Worm (Caenorhabditis elegans) whole organism, L2 larva: ENCODE measurements around the gene H35B03.2.

Experiments used
- alr-1 ChIP-seq: fragments of 150-350 bp; optimal IDR thresholded peaks from 2 replicates; lab custom pipeline; 2014; ENCODE audit warnings: missing biosample characterization, missing genetic modification characterization
- fos-1 ChIP-seq: fragments of 150-350 bp; optimal IDR thresholded peaks from 2 replicates; lab custom pipeline; 2014; ENCODE audit warnings: missing biosample characterization, missing genetic modification characterization
- nhr-11 ChIP-seq: fragments of 150-350 bp; optimal IDR thresholded peaks from 2 replicates; lab custom pipeline; 2014; ENCODE audit warnings: missing biosample characterization, missing genetic modification characterization
- nhr-77 ChIP-seq: fragments of 150-350 bp; optimal IDR thresholded peaks from 2 replicates; lab custom pipeline; 2014; ENCODE audit warnings: missing biosample characterization, missing genetic modification characterization

DNA sequence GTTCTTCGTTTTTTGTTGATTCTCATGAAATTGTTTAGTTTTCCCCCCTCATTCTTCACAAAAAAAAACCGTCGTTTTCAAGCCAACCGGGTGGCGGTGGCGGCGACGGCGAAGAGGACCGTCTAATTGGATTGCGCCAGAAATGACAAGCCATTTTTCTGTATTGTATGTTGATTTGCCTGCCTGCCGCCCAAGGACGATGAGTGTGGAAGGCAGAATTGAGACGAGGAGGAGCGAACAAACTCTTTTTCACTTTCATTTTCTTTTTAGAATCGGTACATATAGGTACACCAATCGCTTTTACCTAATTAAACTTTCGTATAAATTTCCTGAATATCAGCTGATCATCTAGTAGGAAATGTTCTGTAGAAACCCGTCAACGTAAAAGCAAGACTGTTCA lies 29.8 kb downstream of the H35B03.2 start:
- TF ChIP-seq fos-1 (tag; lab: Kevin White, UChicago), result no peak
- no peak for TF ChIP-seq alr-1 (tag; lab: Kevin White, UChicago)
- TF ChIP-seq nhr-11 (tag; lab: Kevin White, UChicago), result no peak
- no peak for TF ChIP-seq nhr-77 (tag; lab: Kevin White, UChicago)
